Fruit fly (Drosophila melanogaster): Measurements from ENCODE around the gene Trc8.

DNA sequence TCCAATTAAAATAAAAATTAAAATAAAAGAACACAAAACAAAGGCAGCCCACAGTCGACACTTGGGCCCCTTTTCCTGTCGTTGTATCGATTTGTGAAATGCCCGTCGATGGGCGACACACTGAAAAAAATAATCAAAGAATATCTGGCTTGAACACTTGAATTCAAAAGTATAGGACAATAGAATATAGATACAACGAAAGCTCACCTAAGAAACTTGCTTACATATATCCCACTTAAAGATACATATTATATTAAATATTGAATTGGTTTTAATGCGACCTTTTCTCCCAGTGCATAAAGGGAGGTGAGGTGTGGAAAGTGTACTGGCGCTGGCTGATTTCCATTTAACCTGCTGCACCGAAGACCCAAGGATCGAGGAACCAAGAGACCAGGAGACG, 18.6 kb upstream of the Trc8 start:
- TF ChIP-seq CTCF (optimal IDR thresholded peaks at IDR 0.05) (no peak), CG8478 (optimal IDR thresholded peaks at IDR 0.05) (no peak)

Data from S2 (cell line).